Fruit fly (Drosophila melanogaster) whole organism, embryonic: ENCODE results near the gene CG1951.
A peak's percentile ranks its signal among the peaks of the same experiment; 100 is the strongest.

ENCODE experiments used
- Awh ChIP-seq: fragments of 200-800 bp; sonication (Bioruptor generic); IDR thresholded peaks from 2 replicates; pipeline ENCODE4, ENCODE4 v1.3.6; 2022; ENCODE audit warnings: missing biosample characterization, missing genetic modification characterization
- B-H1 ChIP-seq: fragments of 200-800 bp; sonication (Bioruptor generic); IDR thresholded peaks from 3 replicates; pipeline ENCODE4 v1.3.6; 2022; ENCODE audit warnings: missing biosample characterization, missing genetic modification characterization
- Bdp1 ChIP-seq: fragments of 200-800 bp; sonication (Bioruptor generic); optimal IDR thresholded peaks from 3 replicates; lab custom pipeline; 2016; ENCODE audit warnings: missing biosample characterization, missing genetic modification characterization
- BtbVII ChIP-seq: fragments of 200-800 bp; sonication (Bioruptor generic); optimal IDR thresholded peaks from 3 replicates; lab custom pipeline; 2017; ENCODE audit warnings: missing biosample characterization, mild to moderate bottlenecking, missing genetic modification characterization
- CG10267 ChIP-seq: fragments of 200-800 bp; sonication (Bioruptor generic); optimal IDR thresholded peaks from 2 replicates; lab custom pipeline; 2018; ENCODE audit warnings: missing biosample characterization, mild to moderate bottlenecking, missing genetic modification characterization, moderate library complexity
- CG11093 ChIP-seq: fragments of 200-800 bp; sonication (Bioruptor generic); IDR thresholded peaks from 3 replicates; pipeline ENCODE4 v1.3.6; 2022; ENCODE audit warnings: missing biosample characterization, missing genetic modification characterization
- CG11398 ChIP-seq: fragments of 200-800 bp; sonication (Bioruptor generic); optimal IDR thresholded peaks from 2 replicates; lab custom pipeline; 2016; ENCODE audit warnings: missing biosample characterization, missing genetic modification characterization
- CG12391 ChIP-seq: fragments of 200-800 bp; sonication (Bioruptor generic); optimal IDR thresholded peaks from 3 replicates; lab custom pipeline; 2018; ENCODE audit warnings: missing biosample characterization, mild to moderate bottlenecking, missing genetic modification characterization, moderate library complexity
- CG12744 ChIP-seq: fragments of 200-800 bp; sonication (Bioruptor generic); optimal IDR thresholded peaks from 2 replicates; lab custom pipeline; 2016; ENCODE audit warnings: missing biosample characterization, missing genetic modification characterization
- CG14050 ChIP-seq: fragments of 200-800 bp; sonication (Bioruptor generic); IDR thresholded peaks from 3 replicates; pipeline ENCODE4 v1.3.6; 2022; ENCODE audit warnings: missing biosample characterization, missing genetic modification characterization
- CG1529 ChIP-seq: fragments of 200-800 bp; sonication (Bioruptor generic); optimal IDR thresholded peaks from 3 replicates; lab custom pipeline; 2018; ENCODE audit warnings: missing biosample characterization, missing genetic modification characterization
- CG1603 ChIP-seq: fragments of 200-800 bp; sonication (Bioruptor generic); optimal IDR thresholded peaks from 2 replicates; lab custom pipeline; 2019; ENCODE audit warnings: missing biosample characterization, mild to moderate bottlenecking, missing genetic modification characterization, moderate library complexity
- CG1792 ChIP-seq: fragments of 200-800 bp; sonication (Bioruptor generic); optimal IDR thresholded peaks from 2 replicates; lab custom pipeline; 2016; ENCODE audit warnings: missing biosample characterization, missing genetic modification characterization
- CG30403 ChIP-seq: fragments of 200-800 bp; sonication (Bioruptor generic); optimal IDR thresholded peaks from 3 replicates; lab custom pipeline; 2016; ENCODE audit warnings: missing biosample characterization, missing genetic modification characterization
- CG31441 ChIP-seq: fragments of 200-800 bp; sonication (Bioruptor generic); IDR thresholded peaks from 2 replicates; pipeline ENCODE4 v1.3.6; 2022; ENCODE audit warnings: missing biosample characterization, missing genetic modification characterization
- CG3281 ChIP-seq: fragments of 200-800 bp; sonication (Bioruptor generic); optimal IDR thresholded peaks from 3 replicates; lab custom pipeline; 2017; ENCODE audit warnings: missing biosample characterization, mild to moderate bottlenecking, missing genetic modification characterization
- CG3407 ChIP-seq: fragments of 200-800 bp; sonication (Bioruptor generic); optimal IDR thresholded peaks from 2 replicates; lab custom pipeline; 2018; ENCODE audit warnings: missing biosample characterization, mild to moderate bottlenecking, missing genetic modification characterization
- CG3726 ChIP-seq: fragments of 200-800 bp; sonication (Bioruptor generic); IDR thresholded peaks from 3 replicates; pipeline ENCODE4, ENCODE4 v1.3.6; 2022; ENCODE audit warnings: missing biosample characterization, missing genetic modification characterization
- CG3838 ChIP-seq: fragments of 200-800 bp; sonication (Bioruptor generic); optimal IDR thresholded peaks from 3 replicates; lab custom pipeline; 2016; ENCODE audit warnings: missing biosample characterization, missing genetic modification characterization
- CG4730 ChIP-seq: fragments of 200-800 bp; sonication (Bioruptor generic); IDR thresholded peaks from 2 replicates; pipeline ENCODE4 v1.3.6; 2022; ENCODE audit warnings: missing biosample characterization, missing genetic modification characterization
- CG7271 ChIP-seq: fragments of 200-800 bp; sonication (Bioruptor generic); optimal IDR thresholded peaks from 2 replicates; lab custom pipeline; 2018; ENCODE audit warnings: missing biosample characterization, mild to moderate bottlenecking, missing genetic modification characterization, moderate library complexity
- CG8281 ChIP-seq: fragments of 200-800 bp; sonication (Bioruptor generic); optimal IDR thresholded peaks from 2 replicates; lab custom pipeline; 2018; ENCODE audit warnings: missing biosample characterization, mild to moderate bottlenecking, missing genetic modification characterization, moderate library complexity
- CoRest ChIP-seq: fragments of 200-800 bp; sonication (Bioruptor generic); optimal IDR thresholded peaks from 3 replicates; lab custom pipeline; 2018; ENCODE audit warnings: missing biosample characterization, mild to moderate bottlenecking, missing genetic modification characterization, moderate library complexity
- Dek ChIP-seq: fragments of 200-800 bp; sonication (Bioruptor generic); optimal IDR thresholded peaks from 3 replicates; lab custom pipeline; 2019; ENCODE audit warnings: missing biosample characterization, mild to moderate bottlenecking, missing genetic modification characterization, moderate library complexity
- E2f2 ChIP-seq: fragments of 200-800 bp; sonication (Bioruptor generic); IDR thresholded peaks from 2 replicates; pipeline ENCODE4 v1.3.6; 2022; ENCODE audit warnings: missing biosample characterization, missing genetic modification characterization
- H15 ChIP-seq: fragments of 200-800 bp; sonication (Bioruptor generic); IDR thresholded peaks from 3 replicates; pipeline ENCODE4 v1.3.6; 2022; ENCODE audit warnings: missing biosample characterization, missing genetic modification characterization
- Hand ChIP-seq: fragments of 200-800 bp; sonication (Bioruptor generic); optimal IDR thresholded peaks from 2 replicates; lab custom pipeline; 2017; ENCODE audit warnings: mild to moderate bottlenecking, missing biosample characterization, missing genetic modification reagents, missing genetic modification characterization
- Hr78 ChIP-seq, 2 experiments: fragments of 200-800 bp in 1 of 2; fragments of >200 bp in 1 of 2; sonication (Bioruptor generic) in 1 of 2; optimal IDR thresholded peaks; 2 replicates each; lab custom pipeline; 2017 to 2019; ENCODE audit warnings: missing biosample characterization in 2 of 2, missing genetic modification characterization in 2 of 2, mild to moderate bottlenecking in 1 of 2, moderate library complexity in 1 of 2
- MBD-R2 ChIP-seq: fragments of 200-800 bp; sonication (Bioruptor generic); IDR thresholded peaks from 2 replicates; pipeline ENCODE4 v1.3.6; 2022; ENCODE audit warnings: missing biosample characterization, missing genetic modification characterization
- Optix ChIP-seq: fragments of 200-800 bp; sonication (Bioruptor generic); IDR thresholded peaks from 3 replicates; pipeline ENCODE4 v1.3.6; 2022; ENCODE audit warnings: missing biosample characterization, missing genetic modification characterization
- Sox102F ChIP-seq: fragments of 200-800 bp; sonication (Bioruptor generic); optimal IDR thresholded peaks from 2 replicates; lab custom pipeline; 2018; ENCODE audit warnings: missing biosample characterization, mild to moderate bottlenecking, missing genetic modification characterization, moderate library complexity
- Xbp1 ChIP-seq: fragments of 200-800 bp; sonication (Bioruptor generic); optimal IDR thresholded peaks from 3 replicates; lab custom pipeline; 2016; ENCODE audit warnings: missing biosample characterization, mild to moderate bottlenecking, missing genetic modification characterization
- bcd ChIP-seq: fragments of 200-800 bp; sonication (Bioruptor generic); optimal IDR thresholded peaks from 2 replicates; lab custom pipeline; 2017; ENCODE audit warnings: missing biosample characterization, mild to moderate bottlenecking, missing genetic modification characterization
- ci ChIP-seq: fragments of 200-800 bp; sonication (Bioruptor generic); IDR thresholded peaks from 3 replicates; pipeline ENCODE4 v1.3.6; 2022; ENCODE audit warnings: missing biosample characterization, missing genetic modification characterization
- corto ChIP-seq: fragments of 200-800 bp; sonication (Bioruptor generic); optimal IDR thresholded peaks from 2 replicates; lab custom pipeline; 2016; ENCODE audit warnings: missing biosample characterization, mild to moderate bottlenecking, missing genetic modification characterization, moderate library complexity
- dmrt11E ChIP-seq: fragments of 200-800 bp; sonication (Bioruptor generic); optimal IDR thresholded peaks from 3 replicates; lab custom pipeline; 2018; ENCODE audit warnings: missing biosample characterization, mild to moderate bottlenecking, missing genetic modification characterization, moderate library complexity
- fd96Cb ChIP-seq: fragments of 200-800 bp; sonication (Bioruptor generic); optimal IDR thresholded peaks from 2 replicates; lab custom pipeline; 2018; ENCODE audit warnings: missing biosample characterization, mild to moderate bottlenecking, missing genetic modification characterization, moderate library complexity
- gem ChIP-seq: fragments of 200-800 bp; sonication (Bioruptor generic); optimal IDR thresholded peaks from 2 replicates; lab custom pipeline; 2019; ENCODE audit warnings: missing biosample characterization, mild to moderate bottlenecking, missing genetic modification characterization, moderate library complexity
- gro ChIP-seq: fragments of 200-800 bp; sonication (Bioruptor generic); optimal IDR thresholded peaks from 2 replicates; lab custom pipeline; 2016; ENCODE audit warnings: missing biosample characterization, missing genetic modification characterization
- lilli ChIP-seq: fragments of 200-800 bp; sonication (Bioruptor generic); optimal IDR thresholded peaks from 3 replicates; lab custom pipeline; 2016; ENCODE audit warnings: missing biosample characterization, missing genetic modification characterization
- lola ChIP-seq, 3 experiments: fragments of >200 bp in 2 of 3; fragments of 200-800 bp in 1 of 3; sonication (Bioruptor generic) in 1 of 3; optimal IDR thresholded peaks; 2 replicates each; lab custom pipeline; 2017 to 2019; ENCODE audit warnings: missing biosample characterization in 3 of 3, missing genetic modification characterization in 3 of 3, mild to moderate bottlenecking in 1 of 3, moderate library complexity in 1 of 3
- nmo ChIP-seq: fragments of 200-800 bp; sonication (Bioruptor generic); optimal IDR thresholded peaks from 2 replicates; lab custom pipeline; 2018; ENCODE audit warnings: missing biosample characterization, mild to moderate bottlenecking, missing genetic modification characterization, moderate library complexity
- odd ChIP-seq: fragments of 200-800 bp; sonication (Bioruptor generic); optimal IDR thresholded peaks from 2 replicates; lab custom pipeline; 2017; ENCODE audit warnings: missing biosample characterization, mild to moderate bottlenecking, missing genetic modification characterization
- org-1 ChIP-seq: fragments of 200-800 bp; sonication (Bioruptor generic); optimal IDR thresholded peaks from 2 replicates; lab custom pipeline; 2017; ENCODE audit warnings: missing biosample characterization, missing genetic modification characterization
- repo ChIP-seq: fragments of 200-800 bp; sonication (Bioruptor generic); optimal IDR thresholded peaks from 2 replicates; lab custom pipeline; 2016; ENCODE audit warnings: missing biosample characterization, missing genetic modification characterization
- stc ChIP-seq: fragments of 200-800 bp; sonication (Bioruptor generic); IDR thresholded peaks from 2 replicates; pipeline ENCODE4 v1.3.6; 2022; ENCODE audit warnings: missing biosample characterization, missing genetic modification characterization
- tin ChIP-seq: fragments of 200-800 bp; sonication (Bioruptor generic); optimal IDR thresholded peaks from 3 replicates; lab custom pipeline; 2016; ENCODE audit warnings: missing biosample characterization, missing genetic modification characterization
- vnd ChIP-seq: fragments of 200-800 bp; sonication (Bioruptor generic); IDR thresholded peaks from 3 replicates; pipeline ENCODE4 v1.3.6; 2022; ENCODE audit warnings: missing biosample characterization, missing genetic modification characterization; ENCODE audit not compliant: partially characterized antibody

The CG1951 gene

dm6 chr3R:29068430-29069207, 41.6 kb downstream of the CG1951 start (continued):
- TF ChIP-seq CG3838 (GFP tag; lab: Kevin White, UChicago) (no peak), Hand (GFP tag; lab: Kevin White, UChicago) (peak; percentile 22), CG11093 (GFP tag; lab: Robert Waterston, UW) (0 out of 3 replicates have a peak, but pooled peaks have one; percentile 15), Xbp1 (GFP tag; lab: Kevin White, UChicago) (peak; percentile 7), odd (GFP tag; lab: Kevin White, UChicago) (peak; percentile 19), CG3726 (no peak), Bdp1 (GFP tag; lab: Kevin White, UChicago) (peak; percentile 1), CG12744 (GFP tag; lab: Kevin White, UChicago) (no peak), Hr78 (GFP tag; optimal IDR thresholded peaks at IDR 0.05; lab: Kevin White, UChicago) (no peak), CG1529 (no peak), lola (GFP tag; optimal IDR thresholded peaks at IDR 0.05; lab: Kevin White, UChicago) (peak in 1 of 3 experiments; percentile 6), CG1603 (peak; percentile 61), H15 (GFP tag; lab: Robert Waterston, UW) (no peak), CG3407 (GFP tag; lab: Kevin White, UChicago) (no peak), MBD-R2 (GFP tag; lab: Robert Waterston, UW) (no peak), repo (GFP tag; lab: Kevin White, UChicago) (no peak), lilli (GFP tag; lab: Kevin White, UChicago) (peak; percentile 43), gro (peak; percentile 28), nmo (GFP tag; lab: Kevin White, UChicago) (peak; percentile 27), org-1 (peak; percentile 37), corto (GFP tag; lab: Kevin White, UChicago) (peak; percentile 29), BtbVII (GFP tag; lab: Kevin White, UChicago) (peak; percentile 17), Optix (no peak), vnd (GFP tag; lab: Robert Waterston, UW) (no peak), CG3281 (GFP tag; lab: Kevin White, UChicago) (peak; percentile 49), tin (GFP tag; lab: Kevin White, UChicago) (peak; percentile 15), CG10267 (tag; lab: Kevin White, UChicago) (peak; percentile 60), CG11398 (GFP tag; lab: Kevin White, UChicago) (peak; percentile 35), Sox102F (GFP tag; lab: Kevin White, UChicago) (peak; percentile 48), CG4730 (GFP tag; lab: Robert Waterston, UW) (peak; percentile 45; the same call in 1 of the 2 replicates), E2f2 (GFP tag; lab: Robert Waterston, UW) (no peak), CG14050 (peak; percentile 49; the same call in 1 of the 3 replicates), Awh (GFP tag; lab: Robert Waterston, UW) (0 out of 2 replicates have a peak, but pooled peaks have one; percentile 31), Dek (tag; lab: Kevin White, UChicago) (peak; percentile 15), fd96Cb (tag; lab: Kevin White, UChicago) (peak; percentile 17), dmrt11E (tag; lab: Kevin White, UChicago) (peak; percentile 24), CG8281 (tag; lab: Kevin White, UChicago) (peak; percentile 17), gem (tag; lab: Kevin White, UChicago) (peak; percentile 62), CG30403 (GFP tag; lab: Kevin White, UChicago) (peak; percentile 34), CG31441 (GFP tag; lab: Robert Waterston, UW) (peak; percentile 32; the same call in 1 of the 2 replicates), B-H1 (peak; percentile 17; the same call in 1 of the 3 replicates), CG1792 (no peak), CoRest (tag; lab: Kevin White, UChicago) (peak; percentile 40), stc (GFP tag; lab: Robert Waterston, UW) (peak; percentile 60; the same call in 1 of the 2 replicates), ci (GFP tag; lab: Robert Waterston, UW) (0 out of 3 replicates have a peak, but pooled peaks have one; percentile 61), CG7271 (tag; lab: Kevin White, UChicago) (no peak), CG12391 (tag; lab: Kevin White, UChicago) (peak; percentile 43), bcd (GFP tag; lab: Kevin White, UChicago) (peak; percentile 53)
